Worm (Caenorhabditis elegans) whole organism, late embryonic: ENCODE data around the gene F38B6.4.

Experiments
- K02D7.2 ChIP-seq: sonication (generic microtip); optimal IDR thresholded peaks from 2 replicates; lab custom pipeline; 2017; ENCODE audit warnings: mild to moderate bottlenecking, missing genetic modification characterization, missing compliant biosample characterization
- K09A11.1 ChIP-seq: sonication (generic microtip); optimal IDR thresholded peaks from 2 replicates; lab custom pipeline; 2017; ENCODE audit warnings: antibody characterized with exemption, mild to moderate bottlenecking, missing genetic modification characterization, missing compliant biosample characterization; ENCODE audit not compliant: insufficient read depth
- T23F11.4 ChIP-seq: fragments of 200-800 bp; sonication (Bioruptor generic); optimal IDR thresholded peaks from 2 replicates; lab custom pipeline; 2018; ENCODE audit warnings: mild to moderate bottlenecking, missing genetic modification characterization, missing compliant biosample characterization
- ceh-14 ChIP-seq: sonication (generic microtip); optimal IDR thresholded peaks from 2 replicates; lab custom pipeline; 2016; ENCODE audit warnings: missing genotype, missing genetic modification characterization, missing compliant biosample characterization
- ceh-2 ChIP-seq: sonication (generic microtip); optimal IDR thresholded peaks from 2 replicates; lab custom pipeline; 2016; ENCODE audit warnings: missing genotype, missing genetic modification characterization, missing compliant biosample characterization
- ceh-24 ChIP-seq: sonication (generic microtip); optimal IDR thresholded peaks from 2 replicates; lab custom pipeline; 2016; ENCODE audit warnings: mild to moderate bottlenecking, missing genetic modification characterization, missing compliant biosample characterization
- ceh-48 ChIP-seq: sonication (generic microtip); optimal IDR thresholded peaks from 2 replicates; lab custom pipeline; 2016; ENCODE audit warnings: missing genetic modification characterization, inconsistent platforms, missing compliant biosample characterization
- ceh-6 ChIP-seq: fragments of 200-800 bp; sonication (Bioruptor generic); optimal IDR thresholded peaks from 2 replicates; lab custom pipeline; 2018; ENCODE audit warnings: mild to moderate bottlenecking, missing genetic modification characterization, missing compliant biosample characterization
- che-1 ChIP-seq: sonication (generic microtip); optimal IDR thresholded peaks from 2 replicates; lab custom pipeline; 2016; ENCODE audit warnings: mild to moderate bottlenecking, missing genetic modification characterization, missing compliant biosample characterization
- dmd-4 ChIP-seq: sonication (generic microtip); optimal IDR thresholded peaks from 2 replicates; lab custom pipeline; 2016; ENCODE audit warnings: borderline replicate concordance, missing genetic modification characterization, missing compliant biosample characterization
- elt-2 ChIP-seq: sonication (generic microtip); optimal IDR thresholded peaks from 2 replicates; lab custom pipeline; 2016; ENCODE audit warnings: missing genetic modification reagents, missing genetic modification characterization, missing compliant biosample characterization
- elt-4 ChIP-seq: sonication (generic microtip); optimal IDR thresholded peaks from 2 replicates; lab custom pipeline; 2016; ENCODE audit warnings: missing genetic modification characterization, missing compliant biosample characterization
- ets-4 ChIP-seq: sonication (generic microtip); optimal IDR thresholded peaks from 2 replicates; lab custom pipeline; 2016; ENCODE audit warnings: missing genetic modification characterization, missing compliant biosample characterization
- fkh-6 ChIP-seq: sonication (generic microtip); optimal IDR thresholded peaks from 2 replicates; lab custom pipeline; 2016; ENCODE audit warnings: missing genetic modification characterization, missing compliant biosample characterization
- gmeb-2 ChIP-seq: sonication (generic microtip); optimal IDR thresholded peaks from 2 replicates; lab custom pipeline; 2016; ENCODE audit warnings: missing genetic modification characterization, inconsistent platforms, missing compliant biosample characterization
- hlh-6 ChIP-seq: sonication (generic microtip); optimal IDR thresholded peaks from 2 replicates; lab custom pipeline; 2016; ENCODE audit warnings: missing genotype, missing genetic modification characterization, missing compliant biosample characterization
- hlh-8 ChIP-seq: sonication (generic microtip); optimal IDR thresholded peaks from 2 replicates; lab custom pipeline; 2016; ENCODE audit warnings: missing genotype, missing genetic modification characterization, missing compliant biosample characterization
- nfya-1 ChIP-seq: sonication (generic microtip); optimal IDR thresholded peaks from 2 replicates; lab custom pipeline; 2017; ENCODE audit warnings: missing genetic modification characterization, mild to moderate bottlenecking, missing compliant biosample characterization, antibody characterized with exemption, moderate library complexity
- nhr-11 ChIP-seq: fragments of 150-350 bp; optimal IDR thresholded peaks from 2 replicates; lab custom pipeline; 2014; ENCODE audit warnings: missing biosample characterization, missing genetic modification characterization
- nhr-232 ChIP-seq: sonication (generic microtip); optimal IDR thresholded peaks from 2 replicates; lab custom pipeline; 2016; ENCODE audit warnings: missing genetic modification characterization, missing compliant biosample characterization
- npax-4 ChIP-seq: sonication (generic microtip); optimal IDR thresholded peaks from 2 replicates; lab custom pipeline; 2016; ENCODE audit warnings: missing genetic modification characterization, missing compliant biosample characterization
- odd-2 ChIP-seq: sonication (generic microtip); optimal IDR thresholded peaks from 2 replicates; lab custom pipeline; 2017; ENCODE audit warnings: antibody characterized with exemption, mild to moderate bottlenecking, missing genetic modification characterization, missing compliant biosample characterization
- pax-1 ChIP-seq: fragments of 150-350 bp; optimal IDR thresholded peaks from 2 replicates; lab custom pipeline; 2014; ENCODE audit warnings: missing biosample characterization, missing genetic modification characterization
- pha-4 ChIP-seq: fragments of 150-350 bp; optimal IDR thresholded peaks from 2 replicates; lab custom pipeline; 2018; ENCODE audit warnings: missing biosample characterization, missing genetic modification reagents, missing genetic modification characterization
- pqm-1 ChIP-seq: sonication (generic microtip); optimal IDR thresholded peaks from 2 replicates; lab custom pipeline; 2016; ENCODE audit warnings: missing genetic modification characterization, missing compliant biosample characterization
- pros-1 ChIP-seq: fragments of 150-350 bp; optimal IDR thresholded peaks from 2 replicates; lab custom pipeline; 2014; ENCODE audit warnings: missing biosample characterization, missing genetic modification reagents, missing genetic modification characterization
- rnt-1 ChIP-seq: sonication (generic microtip); optimal IDR thresholded peaks from 2 replicates; lab custom pipeline; 2016; ENCODE audit warnings: missing genetic modification characterization, missing compliant biosample characterization
- sdc-2 ChIP-seq: sonication (generic microtip); optimal IDR thresholded peaks from 2 replicates; lab custom pipeline; 2016; ENCODE audit warnings: missing genotype, missing genetic modification characterization, missing compliant biosample characterization
- sox-2 ChIP-seq: fragments of 200-800 bp; sonication (Bioruptor generic); IDR thresholded peaks from 2 replicates; pipeline ENCODE4 v1.3.6; 2022; ENCODE audit warnings: missing genetic modification reagents, missing genetic modification characterization, missing compliant biosample characterization
- syd-9 ChIP-seq: sonication (generic microtip); optimal IDR thresholded peaks from 2 replicates; lab custom pipeline; 2016; ENCODE audit warnings: mild to moderate bottlenecking, missing genetic modification characterization, moderate library complexity, missing compliant biosample characterization
- tbx-7 ChIP-seq: sonication (generic microtip); optimal IDR thresholded peaks from 2 replicates; lab custom pipeline; 2016; ENCODE audit warnings: missing genotype, missing genetic modification characterization, missing compliant biosample characterization
- ttx-3 ChIP-seq: sonication (generic microtip); optimal IDR thresholded peaks from 2 replicates; lab custom pipeline; 2016; ENCODE audit warnings: missing genetic modification reagents, missing genetic modification characterization, missing compliant biosample characterization
- unc-42 ChIP-seq: sonication (generic microtip); optimal IDR thresholded peaks from 2 replicates; lab custom pipeline; 2016; ENCODE audit warnings: missing genotype, missing genetic modification characterization, missing compliant biosample characterization
- unc-55 ChIP-seq: sonication (generic microtip); optimal IDR thresholded peaks from 2 replicates; lab custom pipeline; 2017; ENCODE audit warnings: missing biosample characterization, missing genetic modification reagents, missing genetic modification characterization
- unc-86 ChIP-seq: sonication (generic microtip); optimal IDR thresholded peaks from 2 replicates; lab custom pipeline; 2016; ENCODE audit warnings: missing genetic modification characterization, missing compliant biosample characterization
- zip-5 ChIP-seq: sonication (generic microtip); optimal IDR thresholded peaks from 2 replicates; lab custom pipeline; 2016; ENCODE audit warnings: missing genetic modification characterization, missing compliant biosample characterization

F38B6.4 gene

DNA sequence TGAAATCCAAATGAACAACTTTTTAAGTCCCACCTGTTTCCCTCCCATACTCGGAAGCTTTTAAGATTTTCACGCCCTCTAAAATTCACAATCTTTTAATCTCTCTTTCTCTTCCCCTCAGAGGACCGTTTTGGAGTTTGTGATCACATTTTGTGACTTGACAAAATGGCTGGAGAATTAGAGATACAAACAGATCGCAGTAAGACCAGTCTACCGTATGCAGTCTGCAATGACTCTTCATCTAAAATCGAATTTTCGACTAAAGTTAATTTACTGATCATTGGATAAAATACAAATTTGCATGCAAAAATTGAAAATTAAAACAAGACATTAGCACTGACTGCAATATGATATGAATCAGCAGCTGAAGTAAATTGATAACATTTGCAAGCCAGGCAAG lies 33.2 kb upstream of the F38B6.4 start:
- TF ChIP-seq ceh-14 (tag; lab: Kevin White, UChicago) (no peak), dmd-4 (no peak), hlh-8 (tag; lab: Kevin White, UChicago) (no peak), elt-4 (tag; lab: Kevin White, UChicago) (no peak), sdc-2 (tag; lab: Kevin White, UChicago) (no peak)

DNA sequence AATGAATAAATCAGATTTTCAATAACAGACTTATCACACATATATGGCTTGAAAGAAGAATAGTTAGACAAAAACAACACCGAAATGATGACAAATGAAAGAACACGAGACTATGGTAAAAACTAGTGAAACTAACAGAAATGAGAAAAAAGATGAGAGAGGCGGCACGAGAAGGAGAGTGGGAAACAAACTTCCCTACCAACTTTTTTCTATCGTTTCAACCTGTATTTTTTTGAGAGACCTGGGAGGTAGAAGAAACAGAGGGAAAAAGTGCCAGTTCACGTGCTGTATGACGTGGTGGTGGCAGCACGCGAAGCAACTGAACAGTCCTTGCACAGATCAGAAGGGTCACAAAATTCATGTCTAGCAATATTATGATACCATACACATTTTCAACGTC lies 31.9 kb upstream of the F38B6.4 start:
- TF ChIP-seq hlh-8 (tag; lab: Kevin White, UChicago) (no peak), ceh-24 (tag; lab: Kevin White, UChicago) (no peak), odd-2 (tag; lab: Kevin White, UChicago) (no peak), pax-1 (tag; lab: Kevin White, UChicago) (no peak), nhr-11 (tag; lab: Kevin White, UChicago) (no peak), nhr-232 (tag; lab: Kevin White, UChicago) (no peak)

DNA sequence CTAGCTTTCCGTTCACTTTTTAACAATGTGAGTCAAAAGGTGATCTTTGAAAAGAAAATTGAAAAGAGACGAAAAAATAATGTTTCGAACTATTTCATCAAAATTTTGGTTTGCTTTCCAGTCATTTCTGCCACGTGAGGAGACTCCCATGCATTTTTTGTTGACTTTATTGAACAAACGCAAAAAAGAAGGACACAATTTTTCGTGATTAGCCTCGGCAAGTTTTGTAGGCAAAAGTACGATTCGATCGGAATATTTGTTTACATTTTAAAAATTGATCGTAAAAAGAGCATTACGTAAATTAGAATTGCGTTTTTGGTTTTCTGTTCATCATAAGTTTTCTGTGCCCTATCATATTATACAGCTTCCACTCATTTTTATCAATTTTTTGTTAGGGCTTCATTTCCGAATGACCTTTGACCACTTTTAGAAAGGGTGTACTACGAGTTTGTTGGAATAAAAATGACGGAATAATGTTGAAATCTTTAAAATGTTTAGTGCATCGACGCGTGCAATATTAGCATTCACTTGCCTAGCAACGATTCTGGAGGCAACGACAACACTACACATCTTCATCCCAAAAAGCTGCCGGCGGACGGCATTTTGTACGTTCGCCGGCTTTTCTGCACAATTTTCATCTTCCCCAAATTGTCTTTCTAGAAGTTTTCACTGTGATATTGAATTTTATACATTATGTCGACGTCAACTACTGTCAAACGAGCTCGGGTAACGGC lies 29.5 kb upstream of the F38B6.4 start, which contains the start of gene C56E10.3:
Gene C56E10.3, plus strand, starts transcription at position 684 of the 734 bp plus-strand sequence.
- TF ChIP-seq unc-55 (GFP tag; lab: Kevin White, UChicago) = no peak

DNA sequence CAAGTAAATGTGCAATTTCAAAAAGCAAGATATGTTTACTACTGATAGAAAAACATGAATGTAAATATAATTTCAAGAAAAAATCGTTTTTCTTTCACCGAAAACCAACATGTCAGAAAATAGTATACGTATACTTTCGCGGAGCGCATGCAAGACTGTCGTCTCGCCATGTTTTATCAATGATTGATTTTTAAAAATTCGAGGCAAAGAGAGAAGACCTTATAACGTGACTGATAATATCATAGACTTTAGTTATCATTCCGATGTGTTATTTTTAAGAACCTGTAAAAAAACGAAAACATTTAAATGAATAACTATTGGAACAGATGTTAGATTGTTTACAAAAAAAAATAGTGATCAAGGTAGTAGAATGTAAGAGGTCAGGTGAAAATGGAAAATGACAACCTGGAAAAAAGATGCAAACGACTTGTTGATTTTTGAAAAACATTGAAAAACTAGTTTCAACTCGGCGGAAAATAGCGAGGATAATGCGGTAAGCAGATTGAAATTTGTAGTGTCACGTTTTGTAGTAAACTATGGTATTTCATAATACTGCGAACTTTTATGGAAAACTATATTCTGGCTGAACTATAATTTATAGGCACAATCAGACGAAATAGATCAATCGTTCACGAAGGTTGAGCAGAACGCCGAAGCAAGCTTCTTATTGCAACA lies 28.1 kb upstream of the F38B6.4 start:
- TF ChIP-seq fkh-6 (tag; lab: Kevin White, UChicago) (no peak), ceh-2 (no peak), nfya-1 (tag; lab: Kevin White, UChicago) (no peak), pha-4 (tag; lab: Kevin White, UChicago) (no peak), pqm-1 (no peak), rnt-1 (tag; lab: Kevin White, UChicago) (no peak), hlh-6 (tag; lab: Kevin White, UChicago) (no peak), unc-55 (GFP tag; lab: Kevin White, UChicago) (no peak), K02D7.2 (no peak), gmeb-2 (no peak), elt-2 (tag; lab: Kevin White, UChicago) (no peak)

DNA sequence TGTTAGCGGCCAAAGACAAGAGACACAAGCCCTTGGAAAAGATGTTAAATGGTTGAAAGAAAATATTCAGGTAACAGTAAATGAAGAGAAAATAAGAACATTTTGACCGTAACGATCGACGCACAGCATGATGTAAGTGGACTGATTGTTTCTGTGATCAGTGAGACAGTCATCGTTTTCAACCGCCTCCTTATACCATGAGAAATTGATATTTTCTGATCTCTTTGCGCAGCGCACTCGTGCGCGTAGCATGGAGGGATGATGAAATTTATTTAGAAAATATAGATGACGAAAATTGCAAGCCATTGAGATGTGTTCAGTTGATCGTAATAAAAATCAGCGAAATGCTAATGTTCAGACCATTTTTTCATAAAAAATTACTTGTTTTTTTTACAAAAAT lies 25.1 kb upstream of the F38B6.4 start:
- TF ChIP-seq ets-4 (tag; lab: Kevin White, UChicago) = no peak
- no peak for TF ChIP-seq zip-5 (tag; lab: Kevin White, UChicago)
- TF ChIP-seq elt-2 (tag; lab: Kevin White, UChicago) = no peak
- TF ChIP-seq sox-2 (GFP tag; lab: Robert Waterston, UW) = no peak
- no peak for TF ChIP-seq nfya-1 (tag; lab: Kevin White, UChicago)
- TF ChIP-seq pros-1 = no peak
- TF ChIP-seq hlh-8 (tag; lab: Kevin White, UChicago) = no peak
- TF ChIP-seq dmd-4 = no peak
- TF ChIP-seq nhr-11 (tag; lab: Kevin White, UChicago) = no peak
- TF ChIP-seq ceh-6 (GFP tag; lab: Kevin White, UChicago) = no peak
- TF ChIP-seq unc-42 = no peak
- TF ChIP-seq ttx-3 = no peak
- TF ChIP-seq K09A11.1 (tag; lab: Kevin White, UChicago) = no peak
- TF ChIP-seq pax-1 (tag; lab: Kevin White, UChicago) = no peak
- TF ChIP-seq che-1 (tag; lab: Kevin White, UChicago) = no peak
- no peak for TF ChIP-seq gmeb-2

DNA sequence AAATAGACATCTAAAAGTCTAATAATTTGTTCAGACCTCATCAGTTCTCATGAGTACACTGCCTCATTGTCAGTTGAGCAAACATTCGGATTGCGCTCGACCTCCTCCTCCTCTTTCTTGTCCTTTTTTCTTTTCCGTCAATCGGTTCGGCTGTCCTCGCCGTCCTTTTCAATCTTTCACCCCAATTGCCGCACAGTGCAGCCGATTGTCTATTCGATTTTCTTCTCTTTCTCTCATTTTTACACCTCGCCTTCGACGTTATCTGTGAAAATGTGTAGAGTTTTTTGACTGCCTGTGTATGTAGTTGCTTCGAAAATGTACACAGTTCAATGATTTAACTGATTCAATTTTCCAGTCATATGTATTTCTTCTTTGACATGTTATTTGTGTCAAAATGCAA lies 21.5 kb upstream of the F38B6.4 start:
- TF ChIP-seq tbx-7 = no peak
- no peak for TF ChIP-seq unc-86 (tag; lab: Kevin White, UChicago)
- TF ChIP-seq syd-9 = no peak
- no peak for TF ChIP-seq npax-4 (tag; lab: Kevin White, UChicago)
- no peak for TF ChIP-seq pros-1
- no peak for TF ChIP-seq T23F11.4
- TF ChIP-seq ceh-48 (tag; lab: Kevin White, UChicago) = no peak
